Worm (Caenorhabditis elegans) whole organism, L3 larva: ENCODE measurements around the gene lgc-56.

ENCODE experiments used
- aly-2 ChIP-seq: fragments of 150-350 bp; optimal IDR thresholded peaks from 2 replicates; lab custom pipeline; 2014; ENCODE audit warnings: missing biosample characterization, missing genetic modification characterization
- ama-1 ChIP-seq: fragments of 150-350 bp; optimal IDR thresholded peaks from 2 replicates; lab custom pipeline; 2018
- fkh-10 ChIP-seq: sonication (generic microtip); optimal IDR thresholded peaks from 2 replicates; lab custom pipeline; 2017; ENCODE audit warnings: missing biosample characterization, missing genetic modification reagents, missing genetic modification characterization
- fkh-2 ChIP-seq: fragments of 150-350 bp; optimal IDR thresholded peaks from 2 replicates; lab custom pipeline; 2014; ENCODE audit warnings: missing biosample characterization, missing genetic modification reagents, missing genetic modification characterization
- lin-39 ChIP-seq: fragments of 150-350 bp; optimal IDR thresholded peaks from 2 replicates; lab custom pipeline; 2018; ENCODE audit warnings: missing biosample characterization, missing genetic modification reagents, missing genetic modification characterization
- nhr-12 ChIP-seq: fragments of 150-350 bp; optimal IDR thresholded peaks from 2 replicates; lab custom pipeline; 2014; ENCODE audit warnings: missing biosample characterization, missing genetic modification characterization
- nhr-76 ChIP-seq: fragments of 150-350 bp; sonication (generic microtip); optimal IDR thresholded peaks from 5 replicates; lab custom pipeline; 2014; ENCODE audit warnings: missing biosample characterization, missing genetic modification characterization
- nhr-77 ChIP-seq: fragments of 150-350 bp; optimal IDR thresholded peaks from 2 replicates; lab custom pipeline; 2014; ENCODE audit warnings: missing biosample characterization, missing genetic modification characterization
- pha-4 ChIP-seq: fragments of 150-350 bp; optimal IDR thresholded peaks from 2 replicates; lab custom pipeline; 2014; ENCODE audit warnings: missing biosample characterization, missing genetic modification reagents, missing genetic modification characterization
- skn-1 ChIP-seq: fragments of 150-350 bp; optimal IDR thresholded peaks from 2 replicates; lab custom pipeline; 2014; ENCODE audit warnings: missing biosample characterization, missing genetic modification characterization
- unc-62 ChIP-seq: fragments of 150-350 bp; sonication (generic microtip); optimal IDR thresholded peaks from 4 replicates; lab custom pipeline; 2014; ENCODE audit warnings: missing biosample characterization, missing genetic modification reagents, missing genetic modification characterization
- zag-1 ChIP-seq: fragments of 150-350 bp; optimal IDR thresholded peaks from 2 replicates; lab custom pipeline; 2014; ENCODE audit warnings: missing biosample characterization, missing genetic modification characterization
- ztf-4 ChIP-seq: fragments of 150-350 bp; optimal IDR thresholded peaks from 2 replicates; lab custom pipeline; 2014; ENCODE audit warnings: missing biosample characterization, missing genetic modification characterization

- no peak for TF ChIP-seq fkh-2
- no peak for TF ChIP-seq ama-1 (lab: Kevin White, UChicago)
- TF ChIP-seq nhr-12 (tag; lab: Kevin White, UChicago): no peak
- no peak for TF ChIP-seq fkh-10 (GFP tag; lab: Kevin White, UChicago)
- no peak for TF ChIP-seq skn-1 (tag; lab: Kevin White, UChicago)
- no peak for TF ChIP-seq ztf-4 (tag; lab: Kevin White, UChicago)
- no peak for TF ChIP-seq nhr-76
- no peak for TF ChIP-seq zag-1 (tag; lab: Kevin White, UChicago)
- TF ChIP-seq pha-4 (tag; lab: Kevin White, UChicago): no peak
- no peak for TF ChIP-seq aly-2 (tag; lab: Kevin White, UChicago)
- no peak for TF ChIP-seq unc-62 (GFP tag; lab: Kevin White, UChicago)
- TF ChIP-seq nhr-77: no peak
- no peak for TF ChIP-seq lin-39 (tag; lab: Kevin White, UChicago)
Observed at ce11 chrII:5161102-5161501, 30.9 kb downstream of the lgc-56 start, which contains the start of gene C27D6.11.
